Fruit fly (Drosophila melanogaster) whole organism, embryonic: ENCODE measurements around the gene CG10907.
A peak's percentile ranks its signal among the peaks of the same experiment; 100 is the strongest.

Experiments used
- CG10321 ChIP-seq: fragments of 200-800 bp; sonication (Bioruptor generic); IDR thresholded peaks from 2 replicates; pipeline ENCODE4 v1.3.6; 2022; ENCODE audit warnings: missing biosample characterization, missing genetic modification characterization
- CG11723 ChIP-seq: fragments of 200-800 bp; sonication (Bioruptor generic); optimal IDR thresholded peaks from 2 replicates; lab custom pipeline; 2017; ENCODE audit warnings: missing biosample characterization, mild to moderate bottlenecking, missing genetic modification characterization
- CG12155 ChIP-seq: fragments of 200-800 bp; sonication (Bioruptor generic); optimal IDR thresholded peaks from 3 replicates; lab custom pipeline; 2016; ENCODE audit warnings: missing biosample characterization, missing genetic modification characterization
- CG13296 ChIP-seq: fragments of 200-800 bp; sonication (Bioruptor generic); optimal IDR thresholded peaks from 3 replicates; lab custom pipeline; 2018; ENCODE audit warnings: missing biosample characterization, mild to moderate bottlenecking, missing genetic modification characterization
- CG13894 ChIP-seq: fragments of 200-800 bp; sonication (Bioruptor generic); optimal IDR thresholded peaks from 3 replicates; lab custom pipeline; 2018; ENCODE audit warnings: missing biosample characterization, mild to moderate bottlenecking, missing genetic modification characterization, moderate library complexity
- CG14710 ChIP-seq: fragments of 200-800 bp; sonication (Bioruptor generic); optimal IDR thresholded peaks from 3 replicates; lab custom pipeline; 2019; ENCODE audit warnings: missing biosample characterization, mild to moderate bottlenecking, missing genetic modification characterization, moderate library complexity
- CG17802 ChIP-seq: fragments of 200-800 bp; sonication (Bioruptor generic); optimal IDR thresholded peaks from 2 replicates; lab custom pipeline; 2018; ENCODE audit warnings: missing biosample characterization, mild to moderate bottlenecking, missing genetic modification characterization, moderate library complexity
- CG31224 ChIP-seq: fragments of 200-800 bp; sonication (Bioruptor generic); IDR thresholded peaks from 2 replicates; pipeline ENCODE4 v1.3.6; 2022; ENCODE audit warnings: missing biosample characterization, missing genetic modification characterization
- CG31388 ChIP-seq: fragments of 200-800 bp; sonication (Bioruptor generic); optimal IDR thresholded peaks from 2 replicates; lab custom pipeline; 2016; ENCODE audit warnings: missing biosample characterization, missing genetic modification characterization
- CG32772 ChIP-seq: fragments of 200-800 bp; sonication (Bioruptor generic); IDR thresholded peaks from 2 replicates; pipeline ENCODE4 v1.3.6; 2022; ENCODE audit warnings: missing biosample characterization, missing genetic modification characterization
- CG34376 ChIP-seq: fragments of 200-800 bp; sonication (Bioruptor generic); optimal IDR thresholded peaks from 2 replicates; lab custom pipeline; 2018; ENCODE audit warnings: missing biosample characterization, mild to moderate bottlenecking, missing genetic modification characterization
- CG43689 ChIP-seq: fragments of 200-800 bp; sonication (Bioruptor generic); IDR thresholded peaks from 2 replicates; pipeline ENCODE4 v1.3.6; 2022; ENCODE audit warnings: missing biosample characterization, missing genetic modification characterization
- CG8924 ChIP-seq: fragments of 200-800 bp; optimal IDR thresholded peaks from 3 replicates; lab custom pipeline; 2019; ENCODE audit warnings: missing biosample characterization, mild to moderate bottlenecking, missing genetic modification characterization, moderate library complexity
- CG9609 ChIP-seq: fragments of 200-800 bp; sonication (Bioruptor generic); optimal IDR thresholded peaks from 3 replicates; lab custom pipeline; 2016; ENCODE audit warnings: missing biosample characterization, missing genetic modification characterization
- CG9876 ChIP-seq: fragments of 200-800 bp; sonication (Bioruptor generic); optimal IDR thresholded peaks from 2 replicates; lab custom pipeline; 2016; ENCODE audit warnings: missing biosample characterization, missing genetic modification characterization
- D ChIP-seq, 2 experiments: fragments of 200-800 bp in 1 of 2; fragments of >200 bp in 1 of 2; sonication (Bioruptor generic) in 1 of 2; optimal IDR thresholded peaks; 2 replicates in 1 of 2; 3 replicates in 1 of 2; lab custom pipeline; 2017; ENCODE audit warnings: mild to moderate bottlenecking in 1 of 2, missing biosample characterization in 1 of 2, missing genetic modification characterization in 1 of 2, missing genetic modification reagents in 1 of 2
- Dip3 ChIP-seq: fragments of 200-800 bp; sonication (Bioruptor generic); optimal IDR thresholded peaks from 3 replicates; lab custom pipeline; 2016; ENCODE audit warnings: missing biosample characterization, missing genetic modification characterization
- Eip74EF ChIP-seq, 2 experiments: fragments of 200-800 bp in 1 of 2; fragments of >200 bp in 1 of 2; sonication (Bioruptor generic) in 1 of 2; optimal IDR thresholded peaks; 2 replicates each; lab custom pipeline; 2017 to 2019; ENCODE audit warnings: missing biosample characterization in 2 of 2, missing genetic modification characterization in 2 of 2, mild to moderate bottlenecking in 1 of 2, moderate library complexity in 1 of 2
- Ets65A ChIP-seq: fragments of 200-800 bp; sonication (Bioruptor generic); peaks from one replicate; lab custom pipeline; 2016; ENCODE audit warnings: missing biosample characterization, missing genetic modification characterization
- GATAe ChIP-seq: fragments of 200-800 bp; sonication (Bioruptor generic); conservative IDR thresholded peaks from 2 replicates; pipeline ENCODE4 v1.3.6; 2022; ENCODE audit warnings: missing biosample characterization, missing genetic modification characterization
- Gug ChIP-seq: fragments of 200-800 bp; sonication (Bioruptor generic); IDR thresholded peaks from 4 replicates; pipeline ENCODE4 v1.3.6; 2022; ENCODE audit warnings: missing biosample characterization, missing genetic modification characterization
- Lim3 ChIP-seq: fragments of 200-800 bp; sonication (Bioruptor generic); IDR thresholded peaks from 2 replicates; pipeline ENCODE4 v1.3.6; 2022; ENCODE audit warnings: missing biosample characterization, missing genetic modification characterization
- Med ChIP-seq: fragments of 200-800 bp; sonication (Bioruptor generic); peaks from one replicate; lab custom pipeline; 2016; ENCODE audit warnings: missing biosample characterization, missing genetic modification characterization, mild to moderate bottlenecking, inconsistent platforms, moderate library complexity
- Meics ChIP-seq: fragments of 200-800 bp; sonication (Bioruptor generic); optimal IDR thresholded peaks from 2 replicates; lab custom pipeline; 2017; ENCODE audit warnings: missing biosample characterization, mild to moderate bottlenecking, missing genetic modification characterization
- Neu2 ChIP-seq: fragments of 200-800 bp; sonication (Bioruptor generic); optimal IDR thresholded peaks from 3 replicates; lab custom pipeline; 2016; ENCODE audit warnings: missing biosample characterization, missing genetic modification characterization, borderline replicate concordance
- Pdp1 ChIP-seq, 2 experiments: fragments of 200-800 bp; sonication (Bioruptor generic); optimal IDR thresholded peaks; 3 replicates each; lab custom pipeline; 2016; ENCODE audit warnings: missing biosample characterization in 2 of 2, missing genetic modification characterization in 2 of 2, mild to moderate bottlenecking in 1 of 2, moderate library complexity in 1 of 2
- Rx ChIP-seq: fragments of 200-800 bp; sonication (Bioruptor generic); IDR thresholded peaks from 2 replicates; pipeline ENCODE4 v1.3.6; 2022; ENCODE audit warnings: missing biosample characterization, missing genetic modification characterization
- Vsx1 ChIP-seq: fragments of 200-800 bp; sonication (Bioruptor generic); optimal IDR thresholded peaks from 2 replicates; lab custom pipeline; 2017; ENCODE audit warnings: missing biosample characterization, mild to moderate bottlenecking, missing genetic modification characterization, missing genetic modification reagents
- abd-A ChIP-seq: fragments of 200-800 bp; sonication (Bioruptor generic); optimal IDR thresholded peaks from 3 replicates; lab custom pipeline; 2019; ENCODE audit warnings: missing biosample characterization, mild to moderate bottlenecking, missing genetic modification characterization, moderate library complexity
- caup ChIP-seq: fragments of 200-800 bp; sonication (Bioruptor generic); optimal IDR thresholded peaks from 3 replicates; lab custom pipeline; 2017; ENCODE audit warnings: missing biosample characterization, mild to moderate bottlenecking, missing genetic modification characterization, moderate library complexity; ENCODE audit not compliant: severe bottlenecking
- cg ChIP-seq: fragments of 200-800 bp; sonication (Bioruptor generic); optimal IDR thresholded peaks from 3 replicates; lab custom pipeline; 2019; ENCODE audit warnings: missing biosample characterization, mild to moderate bottlenecking, missing genetic modification characterization, moderate library complexity
- crol ChIP-seq: fragments of 200-800 bp; sonication (Bioruptor generic); IDR thresholded peaks from 2 replicates; pipeline ENCODE4 v1.3.6; 2022; ENCODE audit warnings: missing biosample characterization, missing genetic modification characterization
- cwo ChIP-seq: fragments of 200-800 bp; sonication (Bioruptor generic); optimal IDR thresholded peaks from 3 replicates; lab custom pipeline; 2017; ENCODE audit warnings: missing biosample characterization, missing genetic modification characterization, mild to moderate bottlenecking, moderate library complexity, missing genetic modification reagents
- dysf ChIP-seq: fragments of 200-800 bp; sonication (Bioruptor generic); IDR thresholded peaks from 3 replicates; pipeline ENCODE4 v1.3.6; 2022; ENCODE audit warnings: missing biosample characterization, missing genetic modification characterization
- ftz-f1 ChIP-seq: fragments of 200-800 bp; sonication (Bioruptor generic); optimal IDR thresholded peaks from 2 replicates; lab custom pipeline; 2016; ENCODE audit warnings: missing biosample characterization, missing genetic modification characterization
- onecut ChIP-seq: fragments of 200-800 bp; sonication (Bioruptor generic); IDR thresholded peaks from 2 replicates; pipeline ENCODE4 v1.3.6; 2022; ENCODE audit warnings: missing biosample characterization, missing genetic modification characterization
- pb ChIP-seq: fragments of 200-800 bp; sonication (Bioruptor generic); optimal IDR thresholded peaks from 3 replicates; lab custom pipeline; 2016; ENCODE audit warnings: missing biosample characterization, missing genetic modification characterization
- pros ChIP-seq: fragments of 200-800 bp; sonication (Bioruptor generic); optimal IDR thresholded peaks from 3 replicates; lab custom pipeline; 2019; ENCODE audit warnings: missing biosample characterization, mild to moderate bottlenecking, missing genetic modification characterization, moderate library complexity
- rib ChIP-seq: fragments of 200-800 bp; sonication (Bioruptor generic); IDR thresholded peaks from 2 replicates; pipeline ENCODE4 v1.3.6; 2022; ENCODE audit warnings: missing biosample characterization, missing genetic modification characterization
- row ChIP-seq: fragments of 200-800 bp; sonication (Bioruptor generic); IDR thresholded peaks from 3 replicates; pipeline ENCODE4 v1.3.6; 2022; ENCODE audit warnings: missing biosample characterization, missing genetic modification characterization
- schlank ChIP-seq: fragments of 200-800 bp; sonication (Bioruptor generic); optimal IDR thresholded peaks from 2 replicates; lab custom pipeline; 2018; ENCODE audit warnings: missing biosample characterization, mild to moderate bottlenecking, missing genetic modification characterization
- seq ChIP-seq: fragments of 200-800 bp; sonication (Bioruptor generic); IDR thresholded peaks from 2 replicates; pipeline ENCODE4 v1.3.6; 2022; ENCODE audit warnings: missing biosample characterization, missing genetic modification characterization
- stc ChIP-seq: fragments of 200-800 bp; sonication (Bioruptor generic); IDR thresholded peaks from 2 replicates; pipeline ENCODE4 v1.3.6; 2022; ENCODE audit warnings: missing biosample characterization, missing genetic modification characterization
- tgo ChIP-seq: fragments of 200-800 bp; sonication (Bioruptor generic); IDR thresholded peaks from 3 replicates; pipeline ENCODE4 v1.3.6; 2022; ENCODE audit warnings: missing biosample characterization, missing genetic modification characterization
- trem ChIP-seq: fragments of 200-800 bp; optimal IDR thresholded peaks from 3 replicates; lab custom pipeline; 2019; ENCODE audit warnings: missing biosample characterization, mild to moderate bottlenecking, missing genetic modification characterization, moderate library complexity
- twi ChIP-seq: fragments of 200-800 bp; optimal IDR thresholded peaks from 2 replicates; lab custom pipeline; 2019; ENCODE audit warnings: missing biosample characterization, mild to moderate bottlenecking, missing genetic modification characterization, moderate library complexity
- wdn ChIP-seq: fragments of 200-800 bp; sonication (Bioruptor generic); IDR thresholded peaks from 2 replicates; pipeline ENCODE4 v1.3.6; 2022; ENCODE audit warnings: missing biosample characterization, missing genetic modification characterization
- z ChIP-seq: fragments of 200-800 bp; sonication (Bioruptor generic); IDR thresholded peaks from 3 replicates; pipeline ENCODE4 v1.3.6; 2022; ENCODE audit warnings: missing biosample characterization, missing genetic modification characterization

CG10907 gene

DNA sequence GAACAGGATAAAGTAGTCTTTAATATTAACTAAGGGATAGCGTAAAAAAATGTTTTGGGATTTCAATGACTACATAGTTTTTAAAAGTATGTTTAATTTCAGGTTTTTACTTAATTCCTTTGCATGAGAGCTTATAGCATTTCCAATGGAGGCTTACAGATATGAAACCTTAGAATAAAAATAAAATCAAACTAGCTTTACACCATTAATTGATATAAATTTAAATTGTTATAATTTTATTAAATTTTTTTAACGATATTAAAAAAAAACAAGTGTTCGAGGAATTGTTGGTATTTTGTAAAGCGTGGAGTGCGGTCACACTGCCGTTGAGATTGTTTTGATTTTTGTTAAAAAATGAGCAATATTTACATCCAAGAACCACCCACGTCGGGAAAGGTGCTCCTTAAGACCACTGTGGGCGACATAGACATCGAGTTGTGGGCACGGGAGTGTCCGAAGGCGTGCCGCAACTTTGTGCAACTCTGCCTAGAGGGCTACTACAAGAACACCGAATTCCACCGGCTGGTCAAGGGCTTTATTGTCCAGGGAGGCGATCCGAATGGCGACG is at the start of gene CG10907, which contains the start of gene twy (continued):
- no peak for TF ChIP-seq tgo (GFP tag; lab: Robert Waterston, UW)
- TF ChIP-seq cwo (GFP tag; lab: Kevin White, UChicago): no peak
- TF ChIP-seq CG32772 (GFP tag; lab: Robert Waterston, UW): no peak
- peak; percentile 10 for TF ChIP-seq CG14710
- TF ChIP-seq Lim3: no peak
- TF ChIP-seq CG8924 (tag; lab: Kevin White, UChicago): no peak
- no peak for TF ChIP-seq Gug (GFP tag; lab: Robert Waterston, UW)
- no peak for TF ChIP-seq Rx (GFP tag; lab: Robert Waterston, UW)
- no peak for TF ChIP-seq row (GFP tag; lab: Robert Waterston, UW)

DNA sequence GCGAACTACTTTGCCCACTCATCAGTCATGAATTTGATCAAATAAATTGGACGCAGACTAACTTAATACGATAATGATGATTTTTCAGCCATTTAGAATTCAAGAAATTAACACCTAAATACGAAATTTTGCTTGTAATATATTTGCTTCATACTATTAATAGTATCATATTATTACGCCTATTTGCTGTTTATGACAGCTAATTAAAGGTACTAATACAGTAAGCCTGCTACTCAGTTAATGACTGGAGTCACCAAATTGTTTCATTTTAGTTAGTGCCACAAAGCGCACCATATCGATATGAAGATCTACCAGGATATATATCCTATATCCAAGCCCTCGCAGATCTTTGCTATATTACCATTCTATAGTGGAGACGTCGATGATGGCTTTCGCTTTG is 42.3 kb upstream of the CG10907 start, which contains the start of gene Gr68a:
Gene Gr68a, plus strand, starts transcription at position 301 of the 400 bp plus-strand sequence.
- TF ChIP-seq CG9609 (GFP tag; lab: Kevin White, UChicago) (no peak), CG17802 (tag; lab: Kevin White, UChicago) (no peak), CG34376 (no peak), CG43689 (no peak), Vsx1 (GFP tag; lab: Kevin White, UChicago) (no peak), ftz-f1 (GFP tag; lab: Kevin White, UChicago) (no peak), wdn (GFP tag; lab: Robert Waterston, UW) (no peak), Neu2 (GFP tag; lab: Kevin White, UChicago) (no peak), Eip74EF (GFP tag; optimal IDR thresholded peaks at IDR 0.05; lab: Kevin White, UChicago) (no peak), CG31224 (GFP tag; lab: Robert Waterston, UW) (no peak), Meics (GFP tag; lab: Kevin White, UChicago) (no peak), CG31388 (GFP tag; lab: Kevin White, UChicago) (no peak), CG13296 (GFP tag; lab: Kevin White, UChicago) (no peak), caup (GFP tag; lab: Kevin White, UChicago) (no peak), rib (GFP tag; lab: Robert Waterston, UW) (no peak), GATAe (no peak), pb (GFP tag; lab: Kevin White, UChicago) (no peak), z (GFP tag; lab: Robert Waterston, UW) (no peak), schlank (no peak)

DNA sequence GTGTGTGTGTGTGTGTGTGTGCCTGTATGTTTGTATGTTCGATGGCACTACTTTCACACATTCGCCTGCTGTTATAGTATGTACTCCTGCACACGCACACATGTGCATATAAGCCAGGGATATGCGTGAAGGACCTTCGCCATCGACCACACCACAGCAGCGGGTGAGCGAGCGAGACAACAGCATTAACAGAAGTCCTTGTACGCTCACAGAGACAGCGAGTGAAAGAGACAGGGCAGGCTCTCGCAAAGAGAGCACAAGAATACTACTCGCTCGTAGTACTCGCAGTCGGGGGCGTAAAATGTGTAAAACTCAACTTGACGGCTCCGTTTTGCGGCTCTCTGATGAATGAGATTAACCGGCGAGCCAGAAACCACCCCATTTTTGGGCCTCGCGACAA is 28.4 kb upstream of the CG10907 start:
- TF ChIP-seq onecut (GFP tag; lab: Robert Waterston, UW): peak; percentile 69
- TF ChIP-seq crol (GFP tag; lab: Robert Waterston, UW): peak; percentile 44; the same call in 1 of the 2 replicates
- peak; percentile 82 for TF ChIP-seq z (GFP tag; lab: Robert Waterston, UW)
- no peak for TF ChIP-seq dysf (GFP tag; lab: Robert Waterston, UW)
- peak; percentile 77 for TF ChIP-seq cg (GFP tag; lab: Kevin White, UChicago)
- TF ChIP-seq Ets65A (GFP tag; lab: Kevin White, UChicago): peak; percentile 54
- no peak for TF ChIP-seq CG8924 (tag; lab: Kevin White, UChicago)
- TF ChIP-seq Med (GFP tag; lab: Kevin White, UChicago): peak; percentile 27
- TF ChIP-seq Dip3 (GFP tag; lab: Kevin White, UChicago): no peak
- TF ChIP-seq seq (GFP tag; lab: Robert Waterston, UW): peak; percentile 77
- TF ChIP-seq trem: peak; percentile 52
- TF ChIP-seq Pdp1 (GFP tag; optimal IDR thresholded peaks at IDR 0.05; lab: Kevin White, UChicago): no peak
- TF ChIP-seq CG11723 (GFP tag; lab: Kevin White, UChicago): no peak
- TF ChIP-seq pros (GFP tag; lab: Kevin White, UChicago): peak; percentile 68
- TF ChIP-seq wdn (GFP tag; lab: Robert Waterston, UW): no peak
- TF ChIP-seq CG13894: peak; percentile 10
- TF ChIP-seq D (optimal IDR thresholded peaks at IDR 0.05; lab: Kevin White, UChicago): peak; percentile 67
- TF ChIP-seq D (GFP tag; optimal IDR thresholded peaks at IDR 0.05; lab: Kevin White, UChicago): no peak
- TF ChIP-seq CG12155 (GFP tag; lab: Kevin White, UChicago): peak; percentile 77
- TF ChIP-seq abd-A (tag; lab: Kevin White, UChicago): peak; percentile 13
- no peak for TF ChIP-seq stc (GFP tag; lab: Robert Waterston, UW)
- peak; percentile 68 for TF ChIP-seq twi (tag; lab: Kevin White, UChicago)
- no peak for TF ChIP-seq CG9876
- peak; percentile 51; the same call in 1 of the 2 replicates for TF ChIP-seq CG10321 (GFP tag; lab: Robert Waterston, UW)
